Fruit fly (Drosophila melanogaster): ENCODE measurements around the gene CG5746.

dm6 chr3R:24361583-24361982 lies 13.0 kb upstream of the CG5746 start, which contains the start of the genes CG5762 and CG33339:
- no peak for TF ChIP-seq eg (GFP tag; IDR thresholded peaks at IDR 0.05)
- TF ChIP-seq dac (GFP tag; optimal IDR thresholded peaks at IDR 0.05): no peak
- TF ChIP-seq Lpt (GFP tag; optimal IDR thresholded peaks at IDR 0.05): no peak
- no peak for TF ChIP-seq CG31627 (GFP tag; optimal IDR thresholded peaks at IDR 0.05)
- TF ChIP-seq fd85E (GFP tag; optimal IDR thresholded peaks at IDR 0.05): no peak
- TF ChIP-seq spab (GFP tag; optimal IDR thresholded peaks at IDR 0.05): no peak
- TF ChIP-seq CG8119 (GFP tag; IDR thresholded peaks at IDR 0.05): no peak
- TF ChIP-seq CG9139 (GFP tag; optimal IDR thresholded peaks at IDR 0.05): no peak
- no peak for TF ChIP-seq net (GFP tag; optimal IDR thresholded peaks at IDR 0.05)
- TF ChIP-seq dsx (GFP tag; optimal IDR thresholded peaks at IDR 0.05; ENCODE audit: poor library complexity, severe bottlenecking): no peak
- TF ChIP-seq Eip78C (GFP tag): no peak
- no peak for TF ChIP-seq Gug (GFP tag; IDR thresholded peaks at IDR 0.05)
- TF ChIP-seq CG16779 (tag; optimal IDR thresholded peaks at IDR 0.05): no peak
- TF ChIP-seq acj6 (GFP tag; optimal IDR thresholded peaks at IDR 0.05): no peak

All from whole organism, prepupa.